Worm (Caenorhabditis elegans): ENCODE measurements around the gene htp-1.

DNA sequence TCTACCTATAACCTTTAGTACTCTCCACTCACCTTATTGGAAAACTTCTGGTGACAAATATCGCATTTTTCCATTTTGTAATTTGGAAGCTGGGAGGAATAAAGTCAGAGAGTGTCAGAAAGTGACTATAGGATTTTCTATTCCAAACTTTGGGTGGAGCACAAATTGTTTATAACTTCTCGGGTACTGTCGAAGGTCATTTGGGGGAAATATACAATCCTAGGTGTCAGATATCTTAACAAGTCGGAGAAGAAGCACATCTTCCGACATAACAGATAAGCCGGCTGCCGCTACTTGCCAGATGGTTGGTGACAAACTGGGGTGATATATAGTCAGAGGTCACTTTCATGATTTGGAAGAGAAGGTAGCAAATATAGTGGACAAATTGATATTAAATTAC lies 27.8 kb upstream of the htp-1 start, which contains the start of gene ehn-3:
- no peak for TF ChIP-seq him-1 (tag; optimal IDR thresholded peaks at IDR 0.05)
- TF ChIP-seq dao-5 (tag; optimal IDR thresholded peaks at IDR 0.05): no peak
- no peak for TF ChIP-seq W03F9.2 (tag; optimal IDR thresholded peaks at IDR 0.05)
